Worm (Caenorhabditis elegans) whole organism, young adult: ENCODE results near the gene Y14H12A.1.

Experiments used
- F49E8.2 ChIP-seq: sonication (generic microtip); optimal IDR thresholded peaks from 3 replicates; lab custom pipeline; 2017; ENCODE audit warnings: missing genetic modification characterization, mild to moderate bottlenecking, missing compliant biosample characterization, antibody characterized with exemption, moderate library complexity; ENCODE audit not compliant: insufficient read depth
- atf-7 ChIP-seq: sonication (generic microtip); optimal IDR thresholded peaks from 2 replicates; lab custom pipeline; 2017; ENCODE audit warnings: mild to moderate bottlenecking, missing genetic modification characterization, missing compliant biosample characterization
- attf-3 ChIP-seq: fragments of 200-800 bp; sonication (Bioruptor generic); conservative IDR thresholded peaks from 2 replicates; pipeline ENCODE4 v1.3.6; 2022; ENCODE audit warnings: missing genetic modification reagents, missing genetic modification characterization, missing compliant biosample characterization
- fkh-3 ChIP-seq: sonication (generic microtip); optimal IDR thresholded peaks from 2 replicates; lab custom pipeline; 2016; ENCODE audit warnings: mild to moderate bottlenecking, missing genetic modification characterization, missing compliant biosample characterization
- gei-17 ChIP-seq: fragments of 200-800 bp; sonication (Bioruptor generic); optimal IDR thresholded peaks from 2 replicates; lab custom pipeline; 2018; ENCODE audit warnings: mild to moderate bottlenecking, missing genetic modification characterization, missing compliant biosample characterization
- mcd-1 ChIP-seq: fragments of 200-800 bp; sonication (Bioruptor generic); IDR thresholded peaks from 2 replicates; pipeline ENCODE4 v1.3.6; 2022; ENCODE audit warnings: missing genetic modification reagents, missing genetic modification characterization, missing compliant biosample characterization
- mel-28 ChIP-seq: sonication (generic microtip); optimal IDR thresholded peaks from 2 replicates; lab custom pipeline; 2016; ENCODE audit warnings: borderline replicate concordance, mild to moderate bottlenecking, missing genetic modification characterization, missing compliant biosample characterization
- tbx-9 ChIP-seq: sonication (generic microtip); optimal IDR thresholded peaks from 2 replicates; lab custom pipeline; 2016; ENCODE audit warnings: borderline replicate concordance, missing genetic modification characterization, inconsistent platforms, missing compliant biosample characterization
- ztf-28 ChIP-seq: fragments of 200-800 bp; sonication (Bioruptor generic); IDR thresholded peaks from 2 replicates; pipeline ENCODE4 v1.3.6; 2022; ENCODE audit warnings: missing genetic modification reagents, missing genetic modification characterization, missing compliant biosample characterization

- TF ChIP-seq F49E8.2 (tag; lab: Kevin White, UChicago) (no peak), mcd-1 (GFP tag; lab: Robert Waterston, UW) (no peak), gei-17 (no peak), ztf-28 (no peak), atf-7 (no peak), tbx-9 (tag; lab: Kevin White, UChicago) (no peak), attf-3 (GFP tag; lab: Robert Waterston, UW) (no peak), mel-28 (tag; lab: Kevin White, UChicago) (no peak), fkh-3 (tag; lab: Kevin White, UChicago) (no peak)
Observed at ce11 chrII:3957455-3958212, 35.4 kb upstream of the Y14H12A.1 start.
